Worm (Caenorhabditis elegans) whole organism, late embryonic: Measurements from ENCODE around the gene mrpl-21.

Experiments
- eyg-1 ChIP-seq: sonication (generic microtip); optimal IDR thresholded peaks from 2 replicates; lab custom pipeline; 2016; ENCODE audit warnings: missing genotype, missing genetic modification characterization, missing compliant biosample characterization
- fkh-10 ChIP-seq: fragments of 150-350 bp; optimal IDR thresholded peaks from 2 replicates; lab custom pipeline; 2014; ENCODE audit warnings: missing biosample characterization, missing genetic modification reagents, missing genetic modification characterization

DNA sequence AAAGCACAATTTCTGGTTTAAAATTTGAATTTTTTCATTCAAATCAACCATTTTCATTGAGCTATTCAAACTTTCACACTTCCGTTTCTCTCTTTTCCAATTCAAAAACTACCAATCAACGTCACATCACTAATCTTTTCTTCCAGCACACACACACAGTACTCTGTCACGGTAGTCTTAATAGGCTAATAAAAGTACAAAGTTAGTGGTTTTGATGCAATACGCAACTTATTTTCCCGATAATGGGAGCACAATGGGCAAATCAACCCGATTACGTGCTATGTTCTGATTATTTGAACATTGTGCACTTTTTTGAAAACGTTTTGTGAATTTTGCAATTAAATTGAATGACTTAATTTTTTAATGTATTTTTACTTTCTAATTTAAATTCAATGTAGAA is 16.0 kb downstream of the mrpl-21 start:
- no peak for TF ChIP-seq eyg-1 (tag; lab: Kevin White, UChicago)
- no peak for TF ChIP-seq fkh-10 (GFP tag; lab: Kevin White, UChicago)
